Worm (Caenorhabditis elegans) whole organism, late embryonic: Measurements from ENCODE around the gene nhr-43.

Experiments
- ets-4 ChIP-seq: sonication (generic microtip); optimal IDR thresholded peaks from 2 replicates; lab custom pipeline; 2016; ENCODE audit warnings: missing genetic modification characterization, missing compliant biosample characterization
- hlh-30 ChIP-seq: sonication (generic microtip); optimal IDR thresholded peaks from 2 replicates; lab custom pipeline; 2017; ENCODE audit warnings: antibody characterized with exemption, missing genetic modification characterization, missing compliant biosample characterization; ENCODE audit not compliant: insufficient read depth
- nhr-11 ChIP-seq: fragments of 150-350 bp; optimal IDR thresholded peaks from 2 replicates; lab custom pipeline; 2014; ENCODE audit warnings: missing biosample characterization, missing genetic modification characterization

ce11 chrIV:11868452-11868851 is 30.9 kb upstream of the nhr-43 start:
- TF ChIP-seq nhr-11 (tag; lab: Kevin White, UChicago) (no peak), hlh-30 (tag; lab: Kevin White, UChicago) (no peak), ets-4 (tag; lab: Kevin White, UChicago) (no peak)
